Worm (Caenorhabditis elegans) whole organism, young adult: ENCODE data around the gene nsph-4.3.

Experiments
- lsy-27 ChIP-seq: sonication (generic microtip); optimal IDR thresholded peaks from 2 replicates; lab custom pipeline; 2017; ENCODE audit warnings: missing genetic modification characterization, mild to moderate bottlenecking, missing compliant biosample characterization, antibody characterized with exemption, missing genotype, borderline replicate concordance; ENCODE audit not compliant: insufficient read depth
- sea-2 ChIP-seq: fragments of 200-800 bp; sonication (Bioruptor generic); IDR thresholded peaks from 2 replicates; pipeline ENCODE4 v1.3.6; 2022; ENCODE audit warnings: missing genetic modification characterization, missing compliant biosample characterization
- tlf-1 ChIP-seq: fragments of 200-800 bp; sonication (Bioruptor generic); optimal IDR thresholded peaks from 2 replicates; lab custom pipeline; 2018; ENCODE audit warnings: mild to moderate bottlenecking, missing genetic modification characterization, missing compliant biosample characterization
- unc-130 ChIP-seq: sonication (generic microtip); optimal IDR thresholded peaks from 2 replicates; lab custom pipeline; 2016; ENCODE audit warnings: missing genetic modification reagents, missing genetic modification characterization, missing compliant biosample characterization
- ztf-22 ChIP-seq: fragments of 200-800 bp; sonication (Bioruptor generic); optimal IDR thresholded peaks from 2 replicates; lab custom pipeline; 2018; ENCODE audit warnings: mild to moderate bottlenecking, missing genetic modification characterization, moderate library complexity, missing compliant biosample characterization

- TF ChIP-seq lsy-27 (no peak), tlf-1 (GFP tag; lab: Kevin White, UChicago) (no peak), ztf-22 (GFP tag; lab: Kevin White, UChicago) (no peak), unc-130 (GFP tag; lab: Kevin White, UChicago) (no peak), sea-2 (GFP tag; lab: Robert Waterston, UW) (no peak)
Observed at ce11 chrIII:7648841-7649240, 39.8 kb upstream of the nsph-4.3 start.
